Fruit fly (Drosophila melanogaster) whole organism, wandering third instar larva: ENCODE data around the gene PPP4R2r.

Experiments used
- Abd-B ChIP-seq: fragments of >200 bp; optimal IDR thresholded peaks from 2 replicates; lab custom pipeline; 2017; ENCODE audit warnings: missing biosample characterization, missing genetic modification characterization
- CG32264 ChIP-seq: fragments of 200-800 bp; sonication (Bioruptor generic); optimal IDR thresholded peaks from 2 replicates; lab custom pipeline; 2016; ENCODE audit warnings: missing biosample characterization, missing genetic modification characterization
- CG9705 ChIP-seq: fragments of 200-800 bp; sonication (Bioruptor generic); optimal IDR thresholded peaks from 2 replicates; lab custom pipeline; 2018; ENCODE audit warnings: missing biosample characterization, mild to moderate bottlenecking, missing genetic modification characterization
- Dfd ChIP-seq: fragments of >200 bp; optimal IDR thresholded peaks from 2 replicates; lab custom pipeline; 2017; ENCODE audit warnings: missing biosample characterization, missing genetic modification characterization
- Dif ChIP-seq: fragments of 200-275, 200-300 bp; sonication (Bioruptor generic); optimal IDR thresholded peaks from 2 replicates; lab custom pipeline; 2018; ENCODE audit warnings: missing biosample characterization, missing genetic modification characterization; ENCODE audit not compliant: partially characterized antibody
- HLH106 ChIP-seq: fragments of 200-800 bp; optimal IDR thresholded peaks from 3 replicates; lab custom pipeline; 2019; ENCODE audit warnings: missing biosample characterization, mild to moderate bottlenecking, missing genetic modification characterization, moderate library complexity
- Hnf4 ChIP-seq: fragments of 200-800 bp; sonication (Bioruptor generic); optimal IDR thresholded peaks from 2 replicates; lab custom pipeline; 2016; ENCODE audit warnings: missing biosample characterization, mild to moderate bottlenecking, missing genetic modification characterization
- Hr78 ChIP-seq: fragments of >200 bp; optimal IDR thresholded peaks from 2 replicates; lab custom pipeline; 2017; ENCODE audit warnings: missing biosample characterization, missing genetic modification characterization
- Jra ChIP-seq: sonication (Bioruptor generic); optimal IDR thresholded peaks from 2 replicates; lab custom pipeline; 2016; ENCODE audit warnings: missing biosample characterization, missing genetic modification characterization
- Mio ChIP-seq: sonication (Bioruptor generic); optimal IDR thresholded peaks from 2 replicates; lab custom pipeline; 2016; ENCODE audit warnings: missing biosample characterization, missing genetic modification characterization
- Myc ChIP-seq: fragments of >200 bp; optimal IDR thresholded peaks from 2 replicates; lab custom pipeline; 2017
- N ChIP-seq: fragments of >200 bp; optimal IDR thresholded peaks from 2 replicates; lab custom pipeline; 2018; ENCODE audit warnings: missing biosample characterization, missing external identifiers, missing genetic modification characterization
- OdsH ChIP-seq: fragments of 200-800 bp; sonication (Bioruptor generic); optimal IDR thresholded peaks from 2 replicates; lab custom pipeline; 2016; ENCODE audit warnings: missing biosample characterization, mild to moderate bottlenecking, missing genetic modification characterization
- Rel ChIP-seq, 2 experiments: fragments of 200-800 bp; sonication (Bioruptor generic) in 1 of 2; optimal IDR thresholded peaks; 2 replicates in 1 of 2; 3 replicates in 1 of 2; lab custom pipeline; 2016 to 2019; ENCODE audit warnings: mild to moderate bottlenecking in 2 of 2, missing biosample characterization in 2 of 2, missing genetic modification characterization in 2 of 2, moderate library complexity in 1 of 2
- Sp1 ChIP-seq: fragments of 200-800 bp; sonication (Bioruptor generic); optimal IDR thresholded peaks from 3 replicates; lab custom pipeline; 2019; ENCODE audit warnings: missing biosample characterization, mild to moderate bottlenecking, missing genetic modification characterization, moderate library complexity
- br ChIP-seq: fragments of 200-800 bp; sonication (Bioruptor generic); optimal IDR thresholded peaks from 2 replicates; lab custom pipeline; 2016; ENCODE audit warnings: missing biosample characterization, missing genetic modification characterization
- dl ChIP-seq, 2 experiments: fragments of 175-275, 200-275 bp in 1 of 2; fragments of 200-275 bp in 1 of 2; sonication (Bioruptor generic); optimal IDR thresholded peaks; lab custom pipeline; 2018; ENCODE audit warnings: mild to moderate bottlenecking in 2 of 2, missing biosample characterization in 2 of 2, missing genetic modification characterization in 2 of 2, moderate library complexity in 2 of 2; ENCODE audit not compliant: partially characterized antibody in 2 of 2, insufficient read depth in 1 of 2
- dmrt93B ChIP-seq: fragments of 200-800 bp; sonication (Bioruptor generic); optimal IDR thresholded peaks from 2 replicates; lab custom pipeline; 2018; ENCODE audit warnings: missing biosample characterization, mild to moderate bottlenecking, missing genetic modification characterization
- dsf ChIP-seq: sonication (Bioruptor generic); optimal IDR thresholded peaks from 2 replicates; lab custom pipeline; 2016; ENCODE audit warnings: missing biosample characterization, missing genetic modification characterization, borderline replicate concordance
- ey ChIP-seq: fragments of 200-800 bp; sonication (Bioruptor generic); optimal IDR thresholded peaks from 2 replicates; lab custom pipeline; 2016; ENCODE audit warnings: missing biosample characterization, missing genetic modification characterization
- foxo ChIP-seq, 2 experiments: fragments of 200-800 bp; sonication (Bioruptor generic); optimal IDR thresholded peaks; 2 replicates in 1 of 2; 3 replicates in 1 of 2; lab custom pipeline; 2016 to 2017; ENCODE audit warnings: missing biosample characterization in 2 of 2, missing genetic modification characterization in 2 of 2
- fru ChIP-seq: fragments of 200-800 bp; sonication (Bioruptor generic); optimal IDR thresholded peaks from 3 replicates; lab custom pipeline; 2016; ENCODE audit warnings: missing biosample characterization, mild to moderate bottlenecking, missing genetic modification characterization
- h ChIP-seq: fragments of 200-800 bp; sonication (Bioruptor generic); optimal IDR thresholded peaks from 3 replicates; lab custom pipeline; 2016; ENCODE audit warnings: missing biosample characterization, mild to moderate bottlenecking, missing genetic modification characterization
- jim ChIP-seq: fragments of 175-275, 200-325 bp; sonication (Bioruptor generic); optimal IDR thresholded peaks from 2 replicates; lab custom pipeline; 2016; ENCODE audit warnings: missing biosample characterization, mild to moderate bottlenecking, missing genetic modification characterization
- psq ChIP-seq: fragments of 200-800 bp; sonication (Bioruptor generic); optimal IDR thresholded peaks from 3 replicates; lab custom pipeline; 2017; ENCODE audit warnings: missing biosample characterization, mild to moderate bottlenecking, missing genetic modification characterization, moderate library complexity
- rgr ChIP-seq: fragments of 200-800 bp; sonication (Bioruptor generic); optimal IDR thresholded peaks from 3 replicates; lab custom pipeline; 2016; ENCODE audit warnings: missing biosample characterization, mild to moderate bottlenecking, missing genetic modification characterization
- sage ChIP-seq: fragments of 200-800 bp; sonication (Bioruptor generic); optimal IDR thresholded peaks from 2 replicates; lab custom pipeline; 2016; ENCODE audit warnings: missing biosample characterization, mild to moderate bottlenecking, missing genetic modification characterization
- sv ChIP-seq: fragments of 200-800 bp; sonication (Bioruptor generic); optimal IDR thresholded peaks from 3 replicates; lab custom pipeline; 2016; ENCODE audit warnings: missing biosample characterization, missing genetic modification characterization
- usp ChIP-seq: fragments of >200 bp; optimal IDR thresholded peaks from 2 replicates; lab custom pipeline; 2017; ENCODE audit warnings: missing biosample characterization, missing genetic modification characterization
- woc ChIP-seq: sonication (Bioruptor generic); optimal IDR thresholded peaks from 2 replicates; lab custom pipeline; 2016; ENCODE audit warnings: missing biosample characterization, mild to moderate bottlenecking, missing genetic modification characterization

Gene PPP4R2r

DNA sequence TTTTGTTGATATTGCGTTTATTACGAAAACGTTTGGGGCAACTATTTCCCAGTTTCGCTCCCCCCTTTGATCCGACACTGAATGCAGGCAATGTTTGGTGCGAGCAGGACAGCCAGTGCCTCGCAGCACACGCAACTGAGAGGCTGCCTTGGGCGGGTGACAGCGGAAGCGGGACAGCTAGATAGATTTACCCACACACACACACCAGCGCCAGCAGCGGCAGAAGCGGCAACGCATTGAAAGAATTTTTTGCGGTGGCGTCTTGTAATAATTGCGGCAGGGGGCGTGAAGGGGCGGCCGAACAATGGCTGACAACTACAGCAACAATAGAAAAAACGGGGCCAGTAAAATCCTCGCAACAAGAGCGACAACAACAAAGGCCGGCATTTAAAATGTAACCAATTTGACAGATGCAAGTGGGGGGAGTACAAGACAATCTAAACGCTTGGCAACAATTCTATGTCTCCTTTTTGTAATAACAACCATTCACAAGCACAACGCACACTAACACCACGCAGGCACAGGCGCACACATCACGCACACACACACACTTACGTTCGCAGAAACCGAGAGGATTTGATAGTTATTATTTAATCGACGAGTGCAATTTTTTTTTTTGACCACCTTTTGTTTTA lies 5.9 kb upstream of the PPP4R2r start (continued):
- no peak for TF ChIP-seq CG32264 (GFP tag; lab: Kevin White, UChicago)
- TF ChIP-seq OdsH (GFP tag; lab: Kevin White, UChicago), result no peak
- no peak for TF ChIP-seq Hr78 (GFP tag; lab: Kevin White, UChicago)
- TF ChIP-seq Mio (GFP tag; lab: Kevin White, UChicago), result no peak
- no peak for TF ChIP-seq dmrt93B (GFP tag; lab: Kevin White, UChicago)
- TF ChIP-seq foxo (GFP tag; optimal IDR thresholded peaks at IDR 0.05; lab: Kevin White, UChicago), result no peak
- TF ChIP-seq ey (GFP tag; lab: Kevin White, UChicago), result no peak
- TF ChIP-seq dl (GFP tag; optimal IDR thresholded peaks at IDR 0.05; lab: Kevin White, UChicago; ENCODE audit: insufficient read depth in 1 of 2, partially characterized antibody in 2 of 2), result no peak

DNA sequence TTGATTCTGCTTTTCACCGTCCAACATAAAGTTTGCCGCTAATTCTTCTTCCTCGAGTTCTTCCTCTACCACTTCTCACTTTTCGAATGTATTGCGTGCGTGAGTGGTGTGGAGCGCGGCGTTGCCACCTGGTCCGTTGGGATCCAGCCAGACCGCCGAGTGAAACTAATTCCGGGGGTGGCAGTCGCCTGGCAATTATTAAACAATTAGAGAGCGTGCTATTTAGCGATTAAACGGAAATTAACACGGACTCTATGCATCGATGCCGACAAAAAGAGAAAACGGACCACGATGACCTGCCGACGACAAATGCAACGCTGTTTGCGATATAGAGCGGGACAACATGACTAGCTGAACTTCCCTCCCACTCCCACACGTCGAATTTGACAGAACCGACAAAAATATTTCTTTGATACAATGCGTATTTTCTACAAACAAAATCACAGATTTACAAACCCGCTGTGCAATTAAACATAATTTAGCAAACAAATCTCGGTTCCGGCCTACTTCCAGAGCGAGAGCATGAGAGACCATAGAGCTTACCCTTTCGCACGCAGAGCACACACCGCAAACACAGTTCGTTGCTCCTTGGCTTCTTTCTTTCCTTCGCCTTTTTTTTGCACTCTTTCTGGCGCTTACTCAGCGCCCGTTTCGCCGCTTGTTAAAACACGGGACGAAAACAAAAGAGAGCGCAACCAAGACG lies 5.0 kb upstream of the PPP4R2r start, which contains the start of gene CG2889:
Gene CG2889, plus strand, starts transcription at position 429 of the 703 bp plus-strand sequence.
- TF ChIP-seq ey (GFP tag; lab: Kevin White, UChicago), result no peak
- TF ChIP-seq foxo (GFP tag; optimal IDR thresholded peaks at IDR 0.05; lab: Kevin White, UChicago), result peak in 1 of 2 experiments; percentile 58
- TF ChIP-seq CG9705, result no peak
- peak; percentile 2 for TF ChIP-seq Sp1 (GFP tag; lab: Kevin White, UChicago)
- no peak for TF ChIP-seq Rel (GFP tag; optimal IDR thresholded peaks at IDR 0.05; lab: Kevin White, UChicago)
- TF ChIP-seq Rel (tag; optimal IDR thresholded peaks at IDR 0.05; lab: Kevin White, UChicago), result peak; percentile 36
- peak; percentile 24 for TF ChIP-seq rgr (GFP tag; lab: Kevin White, UChicago)
- no peak for TF ChIP-seq Hnf4 (GFP tag; lab: Kevin White, UChicago)
- TF ChIP-seq dl (GFP tag; optimal IDR thresholded peaks at IDR 0.05; lab: Kevin White, UChicago; ENCODE audit: insufficient read depth in 1 of 2, partially characterized antibody in 2 of 2), result no peak
- TF ChIP-seq Myc (lab: Kevin White, UChicago), result no peak
- TF ChIP-seq sage (GFP tag; lab: Kevin White, UChicago), result no peak
- peak; percentile 49 for TF ChIP-seq HLH106
- no peak for TF ChIP-seq jim (GFP tag; lab: Kevin White, UChicago)
- TF ChIP-seq usp (GFP tag; lab: Kevin White, UChicago), result no peak
- TF ChIP-seq Abd-B (GFP tag; lab: Kevin White, UChicago), result no peak
- peak; percentile 46 for TF ChIP-seq psq (GFP tag; lab: Kevin White, UChicago)
- peak; percentile 10 for TF ChIP-seq fru (GFP tag; lab: Kevin White, UChicago)
- TF ChIP-seq Jra (GFP tag; lab: Kevin White, UChicago), result no peak
- TF ChIP-seq Dfd (GFP tag; lab: Kevin White, UChicago), result no peak
- no peak for TF ChIP-seq dmrt93B (GFP tag; lab: Kevin White, UChicago)
- peak; percentile 38 for TF ChIP-seq h (GFP tag; lab: Kevin White, UChicago)
- TF ChIP-seq Hr78 (GFP tag; lab: Kevin White, UChicago), result no peak
- TF ChIP-seq woc (GFP tag; lab: Kevin White, UChicago), result no peak
- TF ChIP-seq br, result no peak

DNA sequence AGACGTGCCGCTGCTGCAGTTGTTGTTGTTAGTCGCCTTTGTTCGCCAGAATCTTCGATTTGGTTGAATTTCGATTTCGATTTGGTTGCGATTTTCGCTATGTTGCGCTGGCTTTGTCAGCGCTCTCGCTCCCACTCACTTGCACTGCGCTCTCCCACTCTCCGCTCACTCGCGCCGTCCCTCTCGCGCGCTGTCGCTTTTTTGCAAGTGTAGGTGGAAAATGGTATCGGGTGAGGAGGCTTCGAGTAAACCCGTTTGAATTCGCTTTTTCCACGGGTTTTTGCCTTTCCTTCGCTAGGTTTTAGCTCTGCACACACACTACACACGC lies 4.5 kb upstream of the PPP4R2r start:
- TF ChIP-seq Dif (GFP tag; lab: Kevin White, UChicago), result peak; percentile 32
- no peak for TF ChIP-seq usp (GFP tag; lab: Kevin White, UChicago)

DNA sequence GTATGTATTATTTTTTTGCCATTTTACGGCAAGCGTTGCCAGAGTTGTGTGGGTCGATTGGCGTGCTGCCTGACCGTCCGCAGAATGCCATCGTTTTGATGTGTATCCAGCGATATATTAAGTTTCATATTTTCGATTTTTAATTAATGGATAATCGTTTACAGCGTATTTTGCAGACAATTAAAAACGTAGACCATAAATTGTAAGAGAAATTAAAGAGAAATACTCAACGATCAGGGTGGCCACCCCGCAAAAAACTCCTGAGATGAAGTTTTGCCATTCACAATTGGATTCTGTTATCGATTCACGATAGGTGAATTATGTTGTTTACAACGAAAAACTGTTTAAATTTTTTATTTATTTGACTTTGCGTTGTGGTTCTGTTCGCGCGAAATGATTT lies 4.0 kb upstream of the PPP4R2r start, which contains the start of gene nocte:
Gene nocte, minus strand, starts transcription at position 51 of the 400 bp plus-strand sequence.
- TF ChIP-seq CG9705 (no peak), CG32264 (GFP tag; lab: Kevin White, UChicago) (no peak), HLH106 (peak; percentile 16), sv (GFP tag; lab: Kevin White, UChicago) (no peak), dsf (no peak), h (GFP tag; lab: Kevin White, UChicago) (no peak), foxo (GFP tag; optimal IDR thresholded peaks at IDR 0.05; lab: Kevin White, UChicago) (peak in 1 of 2 experiments; percentile 32), psq (GFP tag; lab: Kevin White, UChicago) (no peak), N (no peak), dl (GFP tag; optimal IDR thresholded peaks at IDR 0.05; lab: Kevin White, UChicago; ENCODE audit: insufficient read depth in 1 of 2, partially characterized antibody in 2 of 2) (no peak), ey (GFP tag; lab: Kevin White, UChicago) (peak; percentile 1)
